Fruit fly (Drosophila melanogaster): ENCODE data around the gene Gyc32E.

DNA sequence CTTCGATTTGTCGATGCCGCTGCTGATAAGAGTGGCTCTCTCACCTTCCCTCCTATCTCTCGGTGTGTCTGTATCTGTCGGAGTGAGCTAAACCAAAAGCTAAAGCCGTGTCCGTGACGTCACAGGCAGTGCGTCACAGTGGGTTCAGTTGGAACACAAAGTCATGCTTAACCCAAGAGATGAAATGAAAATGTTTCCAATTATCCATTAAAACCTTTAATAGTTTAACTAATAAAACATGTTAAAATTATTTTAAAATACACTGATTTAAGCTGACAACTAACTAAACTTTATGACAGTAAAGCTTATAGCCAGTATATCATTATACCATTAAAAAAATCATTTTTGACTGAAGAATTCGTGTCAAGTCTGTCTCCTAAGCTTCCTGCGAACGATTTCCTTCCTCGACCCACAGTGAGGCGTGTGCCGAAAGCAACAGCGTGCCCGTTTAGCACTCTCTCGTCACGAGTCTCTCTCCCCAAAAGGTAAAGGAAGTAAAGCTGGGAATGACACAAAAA lies 35.8 kb downstream of the Gyc32E start, which contains the start of gene Idua:
- peak; percentile 68 for TF ChIP-seq CG6854 (GFP tag; optimal IDR thresholded peaks at IDR 0.05)
- TF ChIP-seq CG11902 (GFP tag; optimal IDR thresholded peaks at IDR 0.05) = peak; percentile 61
- TF ChIP-seq CG16779 (tag; optimal IDR thresholded peaks at IDR 0.05) = no peak
- no peak for TF ChIP-seq Hr38 (GFP tag; optimal IDR thresholded peaks at IDR 0.05)
- peak; percentile 51; the same call in 1 of the 3 replicates for TF ChIP-seq CG6163 (GFP tag; IDR thresholded peaks at IDR 0.05)

Measured in whole organism, prepupa.